Fruit fly (Drosophila melanogaster) whole organism, prepupa: Measurements from ENCODE around the gene CG12402.

Experiments used
- Blimp-1 ChIP-seq: fragments of 200-800 bp; sonication (Bioruptor generic); optimal IDR thresholded peaks from 3 replicates; lab custom pipeline; 2017; ENCODE audit warnings: missing biosample characterization, missing genetic modification characterization, mild to moderate bottlenecking, moderate library complexity, missing genetic modification reagents
- CG10631 ChIP-seq: fragments of 200-800 bp; sonication (Bioruptor generic); optimal IDR thresholded peaks from 2 replicates; lab custom pipeline; 2016; ENCODE audit warnings: missing biosample characterization, missing genetic modification characterization
- CG10669 ChIP-seq: fragments of 200-800 bp; sonication (Bioruptor generic); optimal IDR thresholded peaks from 3 replicates; lab custom pipeline; 2018; ENCODE audit warnings: missing biosample characterization, mild to moderate bottlenecking, missing genetic modification characterization, moderate library complexity
- CG15336 ChIP-seq: fragments of 200-800 bp; sonication (Bioruptor generic); IDR thresholded peaks from 2 replicates; pipeline ENCODE4 v1.3.6; 2022; ENCODE audit warnings: missing biosample characterization, missing genetic modification characterization
- Eip78C ChIP-seq: fragments of 200-800 bp; sonication (Bioruptor generic); peaks from one replicate; lab custom pipeline; 2016; ENCODE audit warnings: missing biosample characterization, missing genetic modification characterization
- Hr39 ChIP-seq: fragments of 200-800 bp; sonication (Bioruptor generic); optimal IDR thresholded peaks from 2 replicates; lab custom pipeline; 2016; ENCODE audit warnings: missing biosample characterization, missing genetic modification characterization
- Lpt ChIP-seq: fragments of 200-800 bp; sonication (Bioruptor generic); optimal IDR thresholded peaks from 3 replicates; lab custom pipeline; 2016; ENCODE audit warnings: missing biosample characterization, missing genetic modification characterization
- Sox102F ChIP-seq: fragments of 200-800 bp; sonication (Bioruptor generic); optimal IDR thresholded peaks from 2 replicates; lab custom pipeline; 2016; ENCODE audit warnings: missing biosample characterization, mild to moderate bottlenecking, missing genetic modification characterization
- fd59A ChIP-seq: fragments of 200-800 bp; sonication (Bioruptor generic); optimal IDR thresholded peaks from 2 replicates; lab custom pipeline; 2017; ENCODE audit warnings: missing biosample characterization, mild to moderate bottlenecking, missing genetic modification characterization, missing genetic modification reagents
- ss ChIP-seq, 2 experiments: fragments of 200-800 bp; sonication (Bioruptor generic); optimal IDR thresholded peaks; 2 replicates in 1 of 2; 3 replicates in 1 of 2; lab custom pipeline; 2017 to 2018; ENCODE audit warnings: mild to moderate bottlenecking in 2 of 2, missing biosample characterization in 2 of 2, missing genetic modification characterization in 2 of 2, moderate library complexity in 1 of 2

dm6 chr3R:14109145-14109544 is 1.0 kb upstream of the CG12402 start, which contains the start of gene Or88a:
- no peak for TF ChIP-seq Eip78C
- no peak for TF ChIP-seq Blimp-1
- TF ChIP-seq Sox102F (GFP tag; lab: Kevin White, UChicago) = no peak
- TF ChIP-seq CG10669 = no peak
- no peak for TF ChIP-seq CG15336
- no peak for TF ChIP-seq Lpt
- no peak for TF ChIP-seq Hr39 (GFP tag; lab: Kevin White, UChicago)
- no peak for TF ChIP-seq CG10631 (GFP tag; lab: Kevin White, UChicago)
- no peak for TF ChIP-seq ss (GFP tag; optimal IDR thresholded peaks at IDR 0.05; lab: Kevin White, UChicago)
- TF ChIP-seq fd59A (GFP tag; lab: Kevin White, UChicago) = no peak
